Fruit fly (Drosophila melanogaster) whole organism: ENCODE results near the gene CG34375.

Experiments
- CG8478 ChIP-seq: fragments of >200 bp; optimal IDR thresholded peaks from 2 replicates; lab custom pipeline; 2018; ENCODE audit warnings: inconsistent platforms
- Dll ChIP-seq: fragments of >200 bp; optimal IDR thresholded peaks from 2 replicates; lab custom pipeline; 2017
- EcR ChIP-seq, 2 experiments: fragments of >200 bp; optimal IDR thresholded peaks; 2 replicates each; lab custom pipeline; 2017; ENCODE audit warnings: missing biosample characterization in 2 of 2, missing genetic modification characterization in 2 of 2, missing genetic modification reagents in 2 of 2
- pan ChIP-seq: fragments of >200 bp; optimal IDR thresholded peaks from 2 replicates; lab custom pipeline; 2017
- psq ChIP-seq: fragments of >200 bp; optimal IDR thresholded peaks from 2 replicates; lab custom pipeline; 2017
- usp ChIP-seq: fragments of >200 bp; optimal IDR thresholded peaks from 2 replicates; lab custom pipeline; 2017; ENCODE audit warnings: missing biosample characterization, missing genetic modification characterization, mixed read lengths

The CG34375 gene

DNA sequence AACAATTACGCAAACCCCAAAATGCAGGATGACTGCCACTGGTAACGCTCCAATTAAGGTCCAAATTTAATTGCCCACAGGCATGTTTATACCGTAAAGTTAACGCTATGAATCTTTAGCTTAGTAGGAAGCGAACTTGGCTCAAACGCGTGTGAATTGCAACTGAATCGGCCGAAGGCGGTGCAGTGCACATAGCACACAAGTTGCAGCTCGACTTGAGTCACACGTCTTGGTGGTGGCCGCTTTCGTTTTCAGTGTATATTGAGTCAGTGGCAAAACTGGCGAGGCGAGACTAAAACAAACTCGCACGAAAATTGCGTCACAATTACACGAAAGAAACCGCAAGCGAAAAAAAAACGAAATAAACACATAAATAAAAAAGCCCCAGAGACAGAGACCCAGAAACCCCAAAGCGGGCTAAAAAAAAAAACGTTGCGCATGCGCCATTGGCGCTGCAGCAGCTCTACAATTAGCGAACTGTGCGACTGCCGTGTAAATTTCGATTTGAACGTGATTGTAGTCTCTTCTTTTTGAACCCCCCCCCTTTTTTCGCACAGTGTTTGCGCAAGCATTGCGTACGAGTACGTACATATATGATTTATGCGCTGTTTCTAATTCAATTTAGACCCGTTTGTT, 764 bp downstream of the CG34375 start:
- TF ChIP-seq psq (no peak), EcR (GFP tag; optimal IDR thresholded peaks at IDR 0.05; lab: Kevin White, UChicago) (no peak), usp (GFP tag; lab: Kevin White, UChicago) (no peak), Dll (lab: Kevin White, UChicago) (no peak), CG8478 (no peak), pan (lab: Kevin White, UChicago) (no peak)

DNA sequence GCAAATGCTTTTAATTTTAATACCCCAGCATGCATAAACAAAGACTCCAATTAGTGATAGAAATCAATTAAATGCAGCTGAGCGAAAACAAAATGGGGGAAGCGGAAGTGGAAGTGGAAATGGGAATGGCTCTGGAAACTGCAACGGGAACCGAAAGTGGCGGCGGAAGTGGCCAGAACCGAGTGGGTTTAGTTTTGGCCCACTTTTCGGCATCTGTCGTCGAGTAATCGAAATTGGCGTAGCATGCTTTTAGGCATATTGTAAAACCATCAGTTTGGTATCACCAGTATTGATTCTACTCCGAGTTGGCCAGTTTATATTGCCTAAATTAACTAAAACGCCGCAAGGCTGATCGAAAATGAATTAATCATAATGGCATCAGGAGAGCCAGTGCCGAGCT, 6.2 kb downstream of the CG34375 start:
- TF ChIP-seq CG8478 (no peak), EcR (GFP tag; optimal IDR thresholded peaks at IDR 0.05; lab: Kevin White, UChicago) (no peak), Dll (lab: Kevin White, UChicago) (no peak)

DNA sequence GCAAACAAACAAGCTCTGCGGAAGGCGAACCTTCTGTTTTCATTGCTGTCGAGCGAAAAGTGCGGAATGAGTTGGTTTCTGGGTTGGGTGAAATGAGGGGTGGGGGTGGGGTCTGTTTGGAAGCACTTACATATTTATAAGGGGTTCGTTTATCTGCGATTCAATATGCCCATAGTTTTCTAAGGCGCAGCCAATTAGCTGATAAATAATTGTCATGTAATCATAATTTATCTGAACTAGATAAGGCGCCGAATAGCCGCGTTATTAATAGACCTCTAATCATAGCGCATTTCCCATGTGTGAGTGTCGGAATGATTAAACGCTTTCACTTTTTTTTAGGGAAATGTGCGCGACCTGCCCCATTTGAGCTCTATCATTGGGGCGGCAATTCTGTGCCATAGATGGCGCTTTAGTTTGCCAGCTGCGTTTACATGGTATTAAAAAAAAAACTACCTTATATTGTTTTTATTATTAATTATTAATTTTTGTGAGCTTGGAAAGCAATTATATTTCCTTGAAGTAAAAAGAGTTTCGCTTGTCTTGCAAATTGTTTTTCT, 11.7 kb downstream of the CG34375 start:
- no peak for TF ChIP-seq pan (lab: Kevin White, UChicago)
- no peak for TF ChIP-seq psq
- no peak for TF ChIP-seq Dll (lab: Kevin White, UChicago)
- TF ChIP-seq CG8478: no peak
- TF ChIP-seq usp (GFP tag; lab: Kevin White, UChicago): no peak
- TF ChIP-seq EcR (GFP tag; optimal IDR thresholded peaks at IDR 0.05; lab: Kevin White, UChicago): no peak

DNA sequence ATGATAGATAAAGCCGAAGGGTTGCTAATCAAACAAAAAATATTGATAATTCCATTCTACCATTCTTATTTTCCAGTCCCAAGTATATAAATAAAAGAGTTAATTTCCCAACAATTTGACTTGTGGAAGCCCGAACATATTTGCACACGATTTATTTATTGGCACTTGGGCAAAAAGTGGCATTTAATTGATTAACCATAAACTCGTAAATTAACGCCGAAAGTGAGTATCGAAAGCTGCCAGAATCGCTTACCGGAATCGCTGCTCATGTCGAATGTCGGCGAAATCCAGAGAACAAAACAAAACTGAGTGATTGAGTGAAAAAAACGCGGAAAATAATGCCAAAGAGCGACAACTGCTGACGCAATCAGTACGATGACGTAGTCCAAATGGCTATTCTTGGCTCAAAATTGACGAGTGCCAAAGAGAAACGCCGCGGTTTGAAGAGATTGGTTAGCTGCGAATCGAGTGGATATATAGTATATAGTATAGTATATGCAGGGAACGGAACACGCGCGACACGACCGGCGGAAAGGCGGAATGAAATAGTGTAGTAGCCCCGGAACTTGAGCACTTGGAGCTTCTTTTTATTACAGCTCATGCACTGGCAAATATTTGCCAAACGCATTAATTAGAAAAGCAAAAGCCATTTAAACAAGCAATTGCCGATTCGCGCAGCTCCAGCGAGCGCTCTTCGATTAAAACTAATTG, 12.3 kb downstream of the CG34375 start, which contains the start of gene Nha2:
Gene Nha2, minus strand, starts transcription at position 617 of the 711 bp plus-strand sequence.
- TF ChIP-seq Dll (lab: Kevin White, UChicago): no peak
- no peak for TF ChIP-seq pan (lab: Kevin White, UChicago)
- no peak for TF ChIP-seq usp (GFP tag; lab: Kevin White, UChicago)
- TF ChIP-seq EcR (GFP tag; optimal IDR thresholded peaks at IDR 0.05; lab: Kevin White, UChicago): no peak
- TF ChIP-seq psq: no peak
- TF ChIP-seq CG8478: no peak

DNA sequence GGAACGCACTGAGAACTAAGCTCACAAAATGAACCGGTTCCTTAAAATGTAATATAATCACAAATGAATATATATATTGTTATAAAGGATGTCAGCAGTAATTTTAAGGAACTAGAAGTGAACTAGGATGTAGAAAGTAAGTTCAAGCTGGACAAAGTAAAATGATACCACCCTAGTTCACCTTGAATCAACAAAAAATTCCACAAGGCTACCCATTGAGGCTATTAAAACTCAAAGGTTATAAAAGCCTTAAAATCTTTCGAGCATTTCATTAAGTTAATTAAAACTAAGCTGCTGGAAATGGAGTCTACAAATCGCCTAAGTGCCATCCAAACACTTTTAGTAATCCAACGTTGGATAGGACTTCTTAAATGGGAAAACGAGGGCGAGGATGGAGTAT, 21.4 kb downstream of the CG34375 start, which contains the start of gene Or94b:
Gene Or94b, plus strand, starts transcription at position 301 of the 400 bp plus-strand sequence.
- TF ChIP-seq Dll (lab: Kevin White, UChicago) (no peak), CG8478 (no peak), pan (lab: Kevin White, UChicago) (no peak), usp (GFP tag; lab: Kevin White, UChicago) (no peak), psq (no peak), EcR (GFP tag; optimal IDR thresholded peaks at IDR 0.05; lab: Kevin White, UChicago) (no peak)

DNA sequence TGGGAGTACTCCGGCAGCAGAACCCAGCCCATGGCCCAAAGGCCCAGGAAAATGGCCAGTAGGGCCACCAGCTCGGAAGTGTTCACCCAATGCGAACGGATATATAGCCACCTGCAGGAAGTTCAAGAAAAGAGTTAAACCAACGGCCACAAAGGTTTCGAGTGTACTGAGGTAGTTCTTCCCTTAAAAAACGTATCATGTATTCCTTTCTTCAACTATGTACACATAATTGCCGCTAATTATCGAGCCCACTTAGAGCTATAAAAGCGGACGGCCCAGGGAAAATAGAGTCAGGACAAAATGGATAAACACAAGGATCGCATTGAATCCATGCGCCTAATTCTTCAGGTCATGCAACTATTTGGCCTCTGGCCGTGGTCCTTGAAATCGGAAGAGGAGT, 23.4 kb downstream of the CG34375 start, which contains the start of gene Or94a:
Gene Or94a, plus strand, starts transcription at position 301 of the 400 bp plus-strand sequence.
- TF ChIP-seq CG8478: no peak
- TF ChIP-seq EcR (GFP tag; optimal IDR thresholded peaks at IDR 0.05; lab: Kevin White, UChicago): no peak
- TF ChIP-seq usp (GFP tag; lab: Kevin White, UChicago): no peak
- no peak for TF ChIP-seq psq
- TF ChIP-seq pan (lab: Kevin White, UChicago): no peak
- TF ChIP-seq Dll (lab: Kevin White, UChicago): no peak

DNA sequence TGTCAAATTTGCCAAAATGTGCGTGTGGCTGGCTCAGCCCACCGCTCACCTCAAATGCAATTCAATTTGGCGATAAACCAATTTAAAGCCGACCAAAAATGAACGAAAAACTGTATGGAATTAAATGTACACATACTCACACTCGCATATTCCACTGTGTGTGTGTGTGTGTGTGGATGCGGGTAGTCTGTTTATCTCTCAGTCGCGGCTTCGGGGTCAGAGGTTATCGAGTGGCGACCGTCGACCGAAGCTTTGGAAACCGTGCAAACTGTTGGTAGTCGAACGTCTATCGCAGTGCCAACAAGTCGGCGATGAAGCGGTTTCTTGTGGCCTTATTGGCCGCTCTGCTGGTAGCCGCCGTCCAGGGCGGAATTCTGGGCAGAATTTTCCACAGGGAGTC, 33.4 kb downstream of the CG34375 start, which contains the start of gene Gbp3:
Gene Gbp3, plus strand, starts transcription at position 274 of the 400 bp plus-strand sequence.
- no peak for TF ChIP-seq usp (GFP tag; lab: Kevin White, UChicago)
- no peak for TF ChIP-seq CG8478
- no peak for TF ChIP-seq psq
- no peak for TF ChIP-seq EcR (GFP tag; optimal IDR thresholded peaks at IDR 0.05; lab: Kevin White, UChicago)
- TF ChIP-seq Dll (lab: Kevin White, UChicago): no peak
- TF ChIP-seq pan (lab: Kevin White, UChicago): no peak

DNA sequence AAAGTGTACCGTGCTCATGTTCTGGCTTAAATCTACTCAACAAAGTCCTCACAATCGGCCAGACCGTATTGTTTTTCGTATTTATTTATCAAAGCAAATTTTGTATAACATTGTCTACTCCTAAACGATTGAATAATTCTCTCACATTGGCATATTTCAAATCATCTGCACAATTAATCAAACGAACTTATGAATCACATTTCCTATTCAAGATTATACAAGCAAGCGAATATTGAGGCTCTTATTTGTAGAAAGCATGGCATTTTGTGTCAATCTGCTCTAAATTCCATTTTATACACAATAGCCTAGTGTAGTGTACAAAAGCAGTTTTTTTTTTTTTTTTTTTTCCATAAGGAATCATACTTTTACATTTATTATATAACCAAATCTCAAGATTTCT, 44.4 kb downstream of the CG34375 start, which contains the start of gene Tpl94D:
Gene Tpl94D, plus strand, starts transcription at position 301 of the 400 bp plus-strand sequence.
- TF ChIP-seq psq: no peak
- TF ChIP-seq EcR (GFP tag; optimal IDR thresholded peaks at IDR 0.05; lab: Kevin White, UChicago): no peak
- TF ChIP-seq Dll (lab: Kevin White, UChicago): no peak
- TF ChIP-seq CG8478: no peak
- TF ChIP-seq pan (lab: Kevin White, UChicago): no peak
- TF ChIP-seq usp (GFP tag; lab: Kevin White, UChicago): no peak

DNA sequence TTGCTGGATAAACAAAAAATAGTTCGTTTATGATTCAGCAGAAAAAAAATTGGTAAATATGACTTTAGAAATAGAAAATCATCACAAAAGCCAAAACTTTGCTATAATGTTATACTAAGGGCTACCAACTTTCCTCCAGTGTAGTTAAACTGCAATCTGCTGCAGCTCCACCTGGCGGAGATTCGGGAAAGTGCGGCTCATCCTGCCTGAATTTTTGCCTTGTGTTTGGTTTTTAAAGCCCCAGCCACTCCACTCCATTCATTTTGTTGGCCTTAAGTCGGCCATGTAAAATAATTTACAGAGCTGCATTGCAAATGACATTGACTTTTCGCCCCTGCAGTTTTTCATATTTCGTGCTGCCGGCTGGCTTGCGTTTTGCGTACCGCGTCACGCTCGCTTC, 45.1 kb downstream of the CG34375 start:
- TF ChIP-seq pan (lab: Kevin White, UChicago) (no peak), CG8478 (no peak), usp (GFP tag; lab: Kevin White, UChicago) (no peak), psq (no peak), EcR (GFP tag; optimal IDR thresholded peaks at IDR 0.05; lab: Kevin White, UChicago) (no peak), Dll (lab: Kevin White, UChicago) (no peak)
